Worm (Caenorhabditis elegans): Measurements from ENCODE around the gene C37H5.14.

- no peak for TF ChIP-seq W03F9.2 (tag; optimal IDR thresholded peaks at IDR 0.05)
- no peak for TF ChIP-seq him-1 (tag; optimal IDR thresholded peaks at IDR 0.05)
- no peak for TF ChIP-seq dao-5 (tag; optimal IDR thresholded peaks at IDR 0.05)
These were observed 48.8 kb downstream of the C37H5.14 start, which contains the start of the genes Y60C6A.2 and Y60C6A.3 for ce11 chrV:4785333-4785852.
